Worm (Caenorhabditis elegans) whole organism, L4/young adult: ENCODE results near the gene cpx-2.

Source experiments
- W03F9.2 ChIP-seq: fragments of 150-350 bp; optimal IDR thresholded peaks from 2 replicates; lab custom pipeline; 2014; ENCODE audit warnings: missing biosample characterization, missing genetic modification characterization
- him-1 ChIP-seq: sonication (generic microtip); optimal IDR thresholded peaks from 2 replicates; lab custom pipeline; 2016; ENCODE audit warnings: missing genotype, missing genetic modification reagents, missing genetic modification characterization, missing compliant biosample characterization

ce11 chrX:13119900-13120299, 48.9 kb upstream of the cpx-2 start:
- TF ChIP-seq W03F9.2 (no peak), him-1 (tag; lab: Kevin White, UChicago) (no peak)
